Worm (Caenorhabditis elegans) whole organism, L4/young adult: ENCODE results near the gene F36D3.8.

Experiments used
- W03F9.2 ChIP-seq: fragments of 150-350 bp; optimal IDR thresholded peaks from 2 replicates; lab custom pipeline; 2014; ENCODE audit warnings: missing biosample characterization, missing genetic modification characterization
- dao-5 ChIP-seq: sonication (generic microtip); optimal IDR thresholded peaks from 2 replicates; lab custom pipeline; 2016; ENCODE audit warnings: missing genotype, missing genetic modification characterization, moderate library complexity, missing compliant biosample characterization

ce11 chrV:16483681-16484080 lies 43.3 kb upstream of the F36D3.8 start, which contains the start of gene srh-139:
- TF ChIP-seq dao-5 = no peak
- no peak for TF ChIP-seq W03F9.2
